Worm (Caenorhabditis elegans): ENCODE measurements around the gene abu-8.

The abu-8 gene

DNA sequence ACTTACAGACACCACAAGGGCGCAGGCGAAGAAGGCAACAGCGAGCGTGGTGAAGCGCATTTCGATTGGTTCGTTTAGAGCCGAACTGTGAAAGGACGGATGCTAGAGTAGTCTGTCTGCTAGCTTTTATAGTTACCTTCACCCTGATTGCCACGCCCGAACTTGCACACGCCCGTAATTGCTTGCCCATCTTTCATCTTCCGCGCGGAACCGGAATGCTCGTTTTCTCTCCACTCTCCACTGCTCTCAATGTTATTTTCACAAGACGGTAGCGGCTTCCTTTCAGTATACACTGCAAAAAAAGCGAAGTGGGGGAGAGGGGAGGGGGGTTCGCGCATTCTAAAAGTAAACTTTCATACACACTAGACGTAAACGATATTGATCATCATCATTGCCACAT is at the start of gene abu-8:
Gene abu-8 (minus strand): TSS at position 101 of the 400 bp plus-strand sequence.
- TF ChIP-seq unc-39 (tag; optimal IDR thresholded peaks at IDR 0.05) (no peak), Y105C5A.15 (GFP tag; IDR thresholded peaks at IDR 0.05) (no peak), mdt-29 (GFP tag; IDR thresholded peaks at IDR 0.05) (no peak)

DNA sequence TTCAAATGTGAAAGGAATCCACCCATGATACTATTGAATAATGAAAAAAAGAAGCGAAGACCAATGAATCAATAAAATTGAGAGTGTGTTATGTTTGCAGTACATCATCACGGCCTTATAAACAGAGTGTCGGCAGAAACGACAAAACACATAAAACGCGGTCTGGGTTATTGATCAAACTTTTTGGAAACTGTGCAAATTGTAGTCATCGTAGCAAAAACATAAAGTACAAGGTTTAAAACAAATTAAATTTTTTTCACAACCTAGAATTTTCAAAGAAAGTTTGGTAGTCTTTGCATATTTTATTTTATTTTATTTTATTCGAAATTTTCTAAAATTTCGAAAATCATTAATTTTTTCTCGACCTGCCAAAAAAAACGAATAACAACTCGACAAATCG is 48.6 kb upstream of the abu-8 start, which contains the start of gene cest-35.1:
Gene cest-35.1 (minus strand): TSS at position 101 of the 400 bp plus-strand sequence.
- TF ChIP-seq ZK546.5 (tag; optimal IDR thresholded peaks at IDR 0.05): no peak
- no peak for TF ChIP-seq ZK337.2 (GFP tag; IDR thresholded peaks at IDR 0.05)
- peak; percentile 25 for TF ChIP-seq nhr-28 (tag; optimal IDR thresholded peaks at IDR 0.05)
- TF ChIP-seq zfp-2 (tag; optimal IDR thresholded peaks at IDR 0.05): no peak
- TF ChIP-seq T26A8.4 (GFP tag; IDR thresholded peaks at IDR 0.05): no peak
- no peak for TF ChIP-seq daf-16 (GFP tag; optimal IDR thresholded peaks at IDR 0.05)
- peak; percentile 29 for TF ChIP-seq daf-16 (tag; optimal IDR thresholded peaks at IDR 0.05)

DNA sequence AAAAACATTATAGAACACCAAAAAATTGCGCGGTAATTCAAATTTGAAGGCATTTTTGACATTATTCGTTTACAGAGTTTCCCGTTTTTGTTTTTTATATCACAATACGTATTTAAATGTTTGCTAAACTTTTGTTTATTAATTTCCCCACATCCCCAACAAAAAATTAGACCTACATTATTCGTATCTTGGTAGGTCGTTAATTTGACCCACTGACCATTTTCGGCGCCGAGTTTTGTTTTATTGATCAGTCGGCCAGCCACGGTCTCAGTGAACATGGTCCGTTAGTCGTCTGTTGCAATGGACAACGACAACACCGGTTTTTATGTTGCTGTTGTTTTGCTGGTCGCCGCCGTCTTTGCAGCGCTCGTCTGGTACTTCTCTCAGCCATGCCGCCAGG is 45.5 kb upstream of the abu-8 start, which contains the start of gene B0238.15:
Gene B0238.15 (plus strand): TSS at position 301 of the 400 bp plus-strand sequence.
- TF ChIP-seq dpl-1 (GFP tag; optimal IDR thresholded peaks at IDR 0.05) (no peak), pha-4 (GFP tag; IDR thresholded peaks at IDR 0.05) (no peak), pha-4 (tag; optimal IDR thresholded peaks at IDR 0.05) (no peak), F49E8.2 (tag; optimal IDR thresholded peaks at IDR 0.05; ENCODE audit: borderline replicate concordance) (no peak), nhr-111 (GFP tag; optimal IDR thresholded peaks at IDR 0.05) (no peak), ceh-62 (tag; optimal IDR thresholded peaks at IDR 0.05) (no peak), aha-1 (tag) (no peak), ceh-20 (GFP tag; IDR thresholded peaks at IDR 0.05) (no peak), Y105C5A.15 (GFP tag; IDR thresholded peaks at IDR 0.05) (no peak)

DNA sequence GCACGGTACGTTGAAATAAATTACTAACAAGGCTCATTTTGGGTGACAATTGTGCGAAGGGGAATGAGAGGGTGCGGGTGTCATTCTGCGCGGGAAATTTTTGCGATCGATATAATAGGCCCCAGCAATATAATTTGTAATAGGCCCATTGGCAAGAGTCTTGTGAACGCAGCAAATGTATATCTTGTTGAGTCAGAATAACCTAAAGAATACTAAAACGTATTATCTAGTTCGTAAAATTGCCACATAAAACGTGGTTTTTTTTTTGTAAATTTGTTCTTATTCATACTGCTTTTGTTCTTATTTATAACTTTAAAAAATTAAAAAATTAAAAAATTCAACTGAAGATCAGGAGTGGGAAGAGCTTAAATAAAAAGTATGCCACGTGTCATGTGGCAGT is 45.0 kb upstream of the abu-8 start, which contains the start of gene C52A10.3:
Gene C52A10.3 (minus strand): TSS at position 101 of the 400 bp plus-strand sequence.
- TF ChIP-seq fos-1 (tag; optimal IDR thresholded peaks at IDR 0.05) (no peak), daf-12 (tag; optimal IDR thresholded peaks at IDR 0.05) (no peak), Y5F2A.4 (GFP tag; optimal IDR thresholded peaks at IDR 0.05) (no peak), madf-9 (GFP tag; conservative IDR thresholded peaks at IDR 0.05) (no peak), egl-27 (tag; optimal IDR thresholded peaks at IDR 0.05) (no peak), skn-1 (tag; optimal IDR thresholded peaks at IDR 0.05) (no peak), nhr-76 (tag; optimal IDR thresholded peaks at IDR 0.05) (no peak), ztf-7 (tag; optimal IDR thresholded peaks at IDR 0.05) (no peak), ces-1 (GFP tag; optimal IDR thresholded peaks at IDR 0.05) (no peak), tra-1 (GFP tag; IDR thresholded peaks at IDR 0.05) (no peak), nhr-11 (tag; optimal IDR thresholded peaks at IDR 0.05) (no peak), nhr-48 (tag; optimal IDR thresholded peaks at IDR 0.05) (no peak), lin-15B (tag; optimal IDR thresholded peaks at IDR 0.05) (no peak)

DNA sequence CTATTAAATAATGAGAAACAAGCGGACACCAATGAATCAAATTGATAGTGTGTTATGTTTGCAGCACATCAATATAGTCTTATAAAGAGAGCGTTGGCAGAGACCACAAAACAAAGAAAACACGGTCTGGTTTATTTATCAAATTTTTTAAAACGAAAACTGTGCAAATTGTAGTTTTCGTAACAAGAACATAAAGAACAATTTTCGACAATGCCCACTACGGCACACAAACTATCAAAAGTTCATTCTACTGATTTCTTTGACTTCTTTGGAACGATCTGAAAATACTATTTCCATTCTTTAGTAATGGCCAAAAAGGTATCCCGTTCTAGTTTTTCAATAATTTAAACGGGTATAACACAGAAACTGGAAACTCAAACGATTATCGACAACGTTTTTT is 42.7 kb upstream of the abu-8 start, which contains the start of gene cest-35.2:
Gene cest-35.2 (minus strand): TSS at position 101 of the 400 bp plus-strand sequence.
- TF ChIP-seq rbr-2 (tag; optimal IDR thresholded peaks at IDR 0.05) (no peak), nhr-28 (tag; optimal IDR thresholded peaks at IDR 0.05) (peak; percentile 69)

DNA sequence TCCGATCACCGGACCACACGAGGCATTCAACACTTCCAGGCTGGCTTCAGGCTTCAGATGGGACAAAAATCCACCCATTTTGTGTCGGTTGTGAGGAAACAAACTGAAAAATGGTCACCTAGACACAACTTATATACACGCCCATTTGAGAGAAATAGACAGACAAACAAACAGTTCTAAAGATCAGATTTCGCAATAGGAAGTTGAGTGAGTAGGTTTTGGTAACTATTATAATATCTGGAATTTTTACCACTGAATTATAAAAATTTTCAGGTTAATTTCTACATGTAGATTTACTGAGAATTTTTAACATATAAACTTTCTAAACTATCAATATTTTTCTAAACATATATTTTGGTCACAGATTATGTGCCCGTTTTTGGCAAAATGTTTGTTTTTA is 39.4 kb upstream of the abu-8 start, which contains the start of gene cest-32:
Gene cest-32 (minus strand): TSS at position 115 of the 400 bp plus-strand sequence.
- TF ChIP-seq dve-1 (tag; optimal IDR thresholded peaks at IDR 0.05; ENCODE audit: insufficient read depth) (peak; percentile 2), mxl-2 (GFP tag; conservative IDR thresholded peaks at IDR 0.05) (no peak)
